Fruit fly (Drosophila melanogaster) whole organism, prepupa: ENCODE measurements around the gene CG32270.

Experiments
- Blimp-1 ChIP-seq: fragments of 200-800 bp; sonication (Bioruptor generic); optimal IDR thresholded peaks from 3 replicates; lab custom pipeline; 2017; ENCODE audit warnings: missing biosample characterization, missing genetic modification characterization, mild to moderate bottlenecking, moderate library complexity, missing genetic modification reagents
- CG11294 ChIP-seq: fragments of 200-800 bp; sonication (Bioruptor generic); IDR thresholded peaks from 2 replicates; pipeline ENCODE4 v1.3.6; 2022; ENCODE audit warnings: missing biosample characterization, missing genetic modification characterization
- CG11762 ChIP-seq: fragments of 200-800 bp; sonication (Bioruptor generic); optimal IDR thresholded peaks from 3 replicates; lab custom pipeline; 2016; ENCODE audit warnings: missing biosample characterization, missing genetic modification characterization; ENCODE audit not compliant: insufficient read depth
- CG11902 ChIP-seq: fragments of 200-800 bp; sonication (Bioruptor generic); optimal IDR thresholded peaks from 3 replicates; lab custom pipeline; 2016; ENCODE audit warnings: missing biosample characterization, missing genetic modification characterization
- CG15336 ChIP-seq: fragments of 200-800 bp; sonication (Bioruptor generic); IDR thresholded peaks from 2 replicates; pipeline ENCODE4 v1.3.6; 2022; ENCODE audit warnings: missing biosample characterization, missing genetic modification characterization
- CG1621 ChIP-seq: fragments of 200-800 bp; sonication (Bioruptor generic); optimal IDR thresholded peaks from 3 replicates; lab custom pipeline; 2018; ENCODE audit warnings: missing biosample characterization, mild to moderate bottlenecking, missing genetic modification characterization
- CG16779 ChIP-seq: fragments of 200-800 bp; sonication (Bioruptor generic); optimal IDR thresholded peaks from 3 replicates; lab custom pipeline; 2017; ENCODE audit warnings: missing biosample characterization, mild to moderate bottlenecking, missing genetic modification characterization
- CG31627 ChIP-seq: fragments of 200-800 bp; sonication (Bioruptor generic); optimal IDR thresholded peaks from 3 replicates; lab custom pipeline; 2016; ENCODE audit warnings: missing biosample characterization, missing genetic modification characterization
- CG34406 ChIP-seq: fragments of 200-800 bp; sonication (Bioruptor generic); optimal IDR thresholded peaks from 3 replicates; lab custom pipeline; 2016; ENCODE audit warnings: missing biosample characterization, missing genetic modification characterization
- CG4318 ChIP-seq: fragments of 200-800 bp; sonication (Bioruptor generic); optimal IDR thresholded peaks from 3 replicates; lab custom pipeline; 2017; ENCODE audit warnings: missing biosample characterization, mild to moderate bottlenecking, missing genetic modification characterization
- CG6163 ChIP-seq: fragments of 200-800 bp; sonication (Bioruptor generic); IDR thresholded peaks from 3 replicates; pipeline ENCODE4 v1.3.6; 2022; ENCODE audit warnings: missing biosample characterization, missing genetic modification characterization
- CG6808 ChIP-seq: fragments of 200-800 bp; sonication (Bioruptor generic); optimal IDR thresholded peaks from 3 replicates; lab custom pipeline; 2017; ENCODE audit warnings: missing biosample characterization, missing genetic modification characterization, mild to moderate bottlenecking, moderate library complexity, missing genetic modification reagents
- CG7368 ChIP-seq: fragments of 200-800 bp; sonication (Bioruptor generic); optimal IDR thresholded peaks from 3 replicates; lab custom pipeline; 2016; ENCODE audit warnings: missing biosample characterization, missing genetic modification characterization
- CG8119 ChIP-seq: fragments of 200-800 bp; sonication (Bioruptor generic); IDR thresholded peaks from 3 replicates; pipeline ENCODE4 v1.3.6; 2022; ENCODE audit warnings: missing biosample characterization, missing genetic modification characterization
- CG8319 ChIP-seq: fragments of 200-800 bp; sonication (Bioruptor generic); optimal IDR thresholded peaks from 3 replicates; lab custom pipeline; 2016; ENCODE audit warnings: missing biosample characterization, missing genetic modification characterization
- CG8632 ChIP-seq: fragments of 200-800 bp; sonication (Bioruptor generic); optimal IDR thresholded peaks from 3 replicates; lab custom pipeline; 2016; ENCODE audit warnings: missing biosample characterization, missing genetic modification characterization
- Eip75B ChIP-seq: fragments of 200-800 bp; sonication (Bioruptor generic); optimal IDR thresholded peaks from 3 replicates; lab custom pipeline; 2016; ENCODE audit warnings: missing biosample characterization, missing genetic modification characterization
- Eip78C ChIP-seq: fragments of 200-800 bp; sonication (Bioruptor generic); peaks from one replicate; lab custom pipeline; 2016; ENCODE audit warnings: missing biosample characterization, missing genetic modification characterization
- Eip93F ChIP-seq: fragments of 200-800 bp; sonication (Bioruptor generic); optimal IDR thresholded peaks from 2 replicates; lab custom pipeline; 2016; ENCODE audit warnings: missing biosample characterization, mild to moderate bottlenecking, missing genetic modification characterization
- Ets21C ChIP-seq: fragments of 200-800 bp; sonication (Bioruptor generic); optimal IDR thresholded peaks from 3 replicates; lab custom pipeline; 2016; ENCODE audit warnings: missing biosample characterization, missing genetic modification characterization
- Gug ChIP-seq: fragments of 200-800 bp; sonication (Bioruptor generic); IDR thresholded peaks from 2 replicates; pipeline ENCODE4 v1.3.6; 2022; ENCODE audit warnings: missing biosample characterization, missing genetic modification characterization
- Hr38 ChIP-seq: sonication (Bioruptor generic); optimal IDR thresholded peaks from 2 replicates; lab custom pipeline; 2016; ENCODE audit warnings: missing biosample characterization, missing genetic modification characterization
- OdsH ChIP-seq: fragments of 200-800 bp; sonication (Bioruptor generic); optimal IDR thresholded peaks from 3 replicates; lab custom pipeline; 2016; ENCODE audit warnings: missing biosample characterization, missing genetic modification characterization
- Smox ChIP-seq: fragments of 200-800 bp; sonication (Bioruptor generic); optimal IDR thresholded peaks from 3 replicates; lab custom pipeline; 2016; ENCODE audit warnings: missing biosample characterization, missing genetic modification characterization
- Sox15 ChIP-seq: fragments of 200-800 bp; sonication (Bioruptor generic); optimal IDR thresholded peaks from 3 replicates; lab custom pipeline; 2016; ENCODE audit warnings: missing biosample characterization, missing genetic modification characterization
- achi ChIP-seq: fragments of 200-800 bp; sonication (Bioruptor generic); optimal IDR thresholded peaks from 3 replicates; lab custom pipeline; 2016; ENCODE audit warnings: missing biosample characterization, missing genetic modification characterization
- acj6 ChIP-seq: fragments of 200-800 bp; sonication (Bioruptor generic); optimal IDR thresholded peaks from 3 replicates; lab custom pipeline; 2016; ENCODE audit warnings: missing biosample characterization, missing genetic modification characterization
- cyc ChIP-seq: fragments of 200-800 bp; sonication (Bioruptor generic); optimal IDR thresholded peaks from 3 replicates; lab custom pipeline; 2016; ENCODE audit warnings: missing biosample characterization, missing genetic modification characterization
- dac ChIP-seq: fragments of 200-800 bp; sonication (Bioruptor generic); optimal IDR thresholded peaks from 2 replicates; lab custom pipeline; 2017; ENCODE audit warnings: missing biosample characterization, mild to moderate bottlenecking, missing genetic modification characterization
- dsx ChIP-seq: fragments of 200-800 bp; optimal IDR thresholded peaks from 3 replicates; lab custom pipeline; 2019; ENCODE audit warnings: missing biosample characterization, mild to moderate bottlenecking, missing genetic modification characterization, moderate library complexity; ENCODE audit not compliant: poor library complexity, severe bottlenecking
- eg ChIP-seq: fragments of 200-800 bp; sonication (Bioruptor generic); IDR thresholded peaks from 3 replicates; pipeline ENCODE4 v1.3.6; 2022; ENCODE audit warnings: missing biosample characterization, missing genetic modification characterization
- esn ChIP-seq: fragments of 200-800 bp; sonication (Bioruptor generic); optimal IDR thresholded peaks from 2 replicates; lab custom pipeline; 2016; ENCODE audit warnings: missing biosample characterization, mild to moderate bottlenecking, missing genetic modification characterization, moderate library complexity
- fd59A ChIP-seq: fragments of 200-800 bp; sonication (Bioruptor generic); optimal IDR thresholded peaks from 2 replicates; lab custom pipeline; 2017; ENCODE audit warnings: missing biosample characterization, mild to moderate bottlenecking, missing genetic modification characterization, missing genetic modification reagents
- lz ChIP-seq: fragments of 200-800 bp; sonication (Bioruptor generic); optimal IDR thresholded peaks from 3 replicates; lab custom pipeline; 2016; ENCODE audit warnings: missing biosample characterization, missing genetic modification characterization
- net ChIP-seq: fragments of 200-800 bp; sonication (Bioruptor generic); optimal IDR thresholded peaks from 3 replicates; lab custom pipeline; 2016; ENCODE audit warnings: missing biosample characterization, missing genetic modification characterization
- pdm3 ChIP-seq: fragments of 200-800 bp; sonication (Bioruptor generic); optimal IDR thresholded peaks from 3 replicates; lab custom pipeline; 2016; ENCODE audit warnings: missing biosample characterization, missing genetic modification characterization
- spab ChIP-seq: fragments of 200-800 bp; sonication (Bioruptor generic); optimal IDR thresholded peaks from 2 replicates; lab custom pipeline; 2017; ENCODE audit warnings: missing biosample characterization, mild to moderate bottlenecking, missing genetic modification characterization, missing genetic modification reagents
- ss ChIP-seq, 2 experiments: fragments of 200-800 bp; sonication (Bioruptor generic); optimal IDR thresholded peaks; 2 replicates in 1 of 2; 3 replicates in 1 of 2; lab custom pipeline; 2017 to 2018; ENCODE audit warnings: mild to moderate bottlenecking in 2 of 2, missing biosample characterization in 2 of 2, missing genetic modification characterization in 2 of 2, moderate library complexity in 1 of 2
- svp ChIP-seq: fragments of 200-800 bp; sonication (Bioruptor generic); peaks from one replicate; lab custom pipeline; 2016; ENCODE audit warnings: missing biosample characterization, missing genetic modification characterization
- topi ChIP-seq: fragments of 200-800 bp; sonication (Bioruptor generic); optimal IDR thresholded peaks from 3 replicates; lab custom pipeline; 2016; ENCODE audit warnings: missing biosample characterization, missing genetic modification characterization
- vri ChIP-seq: fragments of 200-800 bp; sonication (Bioruptor generic); optimal IDR thresholded peaks from 3 replicates; lab custom pipeline; 2016; ENCODE audit warnings: missing biosample characterization, mild to moderate bottlenecking, missing genetic modification characterization

CG32270 gene

DNA sequence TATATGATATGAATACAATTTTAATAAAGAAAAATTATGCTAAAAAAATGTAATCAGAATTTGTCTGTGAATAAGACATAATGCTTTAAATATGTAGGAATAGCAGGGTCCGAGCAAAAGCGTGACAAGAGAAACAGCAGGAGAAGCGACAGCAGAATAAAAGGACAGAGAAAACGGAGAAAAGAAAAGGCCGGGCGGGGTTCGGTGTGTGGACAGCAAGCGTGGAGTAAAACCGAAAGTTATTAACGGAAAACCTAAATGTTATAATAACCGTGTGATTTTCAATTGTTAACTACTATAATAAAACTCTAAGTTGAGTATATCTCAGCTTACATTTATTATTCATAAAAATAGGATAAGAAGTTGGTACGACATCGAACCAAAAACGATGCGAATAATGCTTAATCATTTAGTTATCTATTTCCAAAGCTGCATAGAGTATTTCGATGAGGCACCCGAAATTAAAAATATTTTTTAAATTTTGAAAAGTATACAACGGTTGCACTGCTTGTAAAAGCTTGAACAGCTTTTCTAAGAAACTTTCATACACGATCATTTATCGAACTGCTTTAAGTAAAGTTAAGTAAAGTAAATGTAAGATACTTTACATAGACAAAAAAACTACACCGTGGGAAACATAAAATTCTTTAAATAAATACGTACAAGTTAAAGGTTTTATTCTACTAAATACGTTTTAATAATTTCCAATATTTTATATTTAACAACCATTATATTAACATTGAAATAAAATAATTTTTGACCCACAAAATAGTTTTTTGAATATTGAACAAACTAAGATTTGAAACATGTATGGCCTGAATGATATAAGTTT is 43.1 kb upstream of the CG32270 start:
- TF ChIP-seq Eip78C (GFP tag; lab: Kevin White, UChicago) (peak; percentile 55), vri (GFP tag; lab: Kevin White, UChicago) (peak; percentile 39), eg (GFP tag; lab: Robert Waterston, UW) (peak; percentile 67; the same call in 2 of the 3 replicates), svp (peak; percentile 75), CG6808 (no peak), CG8119 (GFP tag; lab: Robert Waterston, UW) (peak; percentile 37; the same call in 1 of the 3 replicates), CG15336 (GFP tag; lab: Robert Waterston, UW) (peak; percentile 65), Sox15 (no peak), Blimp-1 (GFP tag; lab: Kevin White, UChicago) (peak; percentile 64), CG4318 (GFP tag; lab: Kevin White, UChicago) (no peak)

dm6 chr3L:3250922-3251658 is 42.3 kb upstream of the CG32270 start:
- TF ChIP-seq Smox, result peak; percentile 18
- TF ChIP-seq achi (GFP tag; lab: Kevin White, UChicago), result no peak
- TF ChIP-seq Hr38 (GFP tag; lab: Kevin White, UChicago), result no peak
- no peak for TF ChIP-seq CG1621 (tag; lab: Kevin White, UChicago)
- peak; percentile 80 for TF ChIP-seq svp
- TF ChIP-seq CG11762 (GFP tag; lab: Kevin White, UChicago), result no peak
- no peak for TF ChIP-seq topi (GFP tag; lab: Kevin White, UChicago)
- TF ChIP-seq Eip78C (GFP tag; lab: Kevin White, UChicago), result peak; percentile 40
- TF ChIP-seq esn (GFP tag; lab: Kevin White, UChicago), result peak; percentile 30
- peak; percentile 79 for TF ChIP-seq Eip93F
- peak; percentile 4 for TF ChIP-seq vri (GFP tag; lab: Kevin White, UChicago)
- TF ChIP-seq fd59A (GFP tag; lab: Kevin White, UChicago), result no peak
- TF ChIP-seq Sox15, result no peak
- no peak for TF ChIP-seq dsx (GFP tag; lab: Kevin White, UChicago)
- peak; percentile 27 for TF ChIP-seq net (GFP tag; lab: Kevin White, UChicago)
- no peak for TF ChIP-seq pdm3
- peak; percentile 6 for TF ChIP-seq OdsH (GFP tag; lab: Kevin White, UChicago)
- no peak for TF ChIP-seq CG11294 (GFP tag; lab: Robert Waterston, UW)
- TF ChIP-seq CG11902, result no peak
- no peak for TF ChIP-seq CG7368 (GFP tag; lab: Kevin White, UChicago)

dm6 chr3L:3249997-3250774 is 41.4 kb upstream of the CG32270 start:
- peak; percentile 94 for TF ChIP-seq CG8119 (GFP tag; lab: Robert Waterston, UW)
- TF ChIP-seq dac (GFP tag; lab: Kevin White, UChicago), result peak; percentile 88
- no peak for TF ChIP-seq Hr38 (GFP tag; lab: Kevin White, UChicago)
- TF ChIP-seq CG8319 (GFP tag; lab: Kevin White, UChicago), result no peak
- TF ChIP-seq CG11294 (GFP tag; lab: Robert Waterston, UW), result peak; percentile 81
- TF ChIP-seq spab (GFP tag; lab: Kevin White, UChicago), result peak; percentile 47
- peak; percentile 83 for TF ChIP-seq CG11762 (GFP tag; lab: Kevin White, UChicago)
- TF ChIP-seq Ets21C, result no peak
- peak; percentile 63 for TF ChIP-seq CG16779 (tag; lab: Kevin White, UChicago)
- TF ChIP-seq Gug (GFP tag; lab: Robert Waterston, UW), result peak; percentile 86
- TF ChIP-seq CG11902, result no peak
- peak; percentile 87 for TF ChIP-seq pdm3
- peak; percentile 78 for TF ChIP-seq svp
- TF ChIP-seq cyc (GFP tag; lab: Kevin White, UChicago), result peak; percentile 38
- TF ChIP-seq Eip75B (GFP tag; lab: Kevin White, UChicago), result peak; percentile 70
- TF ChIP-seq lz (GFP tag; lab: Kevin White, UChicago), result peak; percentile 41
- TF ChIP-seq Sox15, result peak; percentile 38
- peak; percentile 39 for TF ChIP-seq esn (GFP tag; lab: Kevin White, UChicago)
- TF ChIP-seq ss (GFP tag; optimal IDR thresholded peaks at IDR 0.05; lab: Kevin White, UChicago), result peak; percentile 33 to 50
- TF ChIP-seq CG34406 (GFP tag; lab: Kevin White, UChicago), result peak; percentile 45
- TF ChIP-seq Eip78C (GFP tag; lab: Kevin White, UChicago), result peak; percentile 95
- peak; percentile 48; the same call in 2 of the 3 replicates for TF ChIP-seq CG6163 (GFP tag; lab: Robert Waterston, UW)
- TF ChIP-seq eg (GFP tag; lab: Robert Waterston, UW), result peak; percentile 77
- peak; percentile 60 for TF ChIP-seq CG8632 (GFP tag; lab: Kevin White, UChicago)
- TF ChIP-seq acj6 (GFP tag; lab: Kevin White, UChicago), result peak; percentile 86
- TF ChIP-seq net (GFP tag; lab: Kevin White, UChicago), result peak; percentile 84
- peak; percentile 36 for TF ChIP-seq CG31627 (GFP tag; lab: Kevin White, UChicago)
- TF ChIP-seq fd59A (GFP tag; lab: Kevin White, UChicago), result peak; percentile 79
